Worm (Caenorhabditis elegans): ENCODE data around the gene W10G11.2.
A peak's percentile ranks its signal among the peaks of the same experiment; 100 is the strongest.

Gene W10G11.2

ce11 chrII:3561561-3561960 is at the start of gene W10G11.2:
Gene W10G11.2 (minus strand): TSS chrII:3561661.
- TF ChIP-seq dao-5 (tag; optimal IDR thresholded peaks at IDR 0.05) = no peak
- TF ChIP-seq him-1 (tag; optimal IDR thresholded peaks at IDR 0.05) = no peak
- TF ChIP-seq W03F9.2 (tag; optimal IDR thresholded peaks at IDR 0.05) = no peak

ce11 chrII:3609764-3610163 is 48.3 kb upstream of the W10G11.2 start, which contains the start of gene Y49F6A.5:
Gene Y49F6A.5 (minus strand): TSS chrII:3609864.
- no peak for TF ChIP-seq dao-5 (tag; optimal IDR thresholded peaks at IDR 0.05)
- no peak for TF ChIP-seq W03F9.2 (tag; optimal IDR thresholded peaks at IDR 0.05)
- TF ChIP-seq him-1 (tag; optimal IDR thresholded peaks at IDR 0.05) = no peak

ce11 chrII:3604578-3604977 is 43.1 kb upstream of the W10G11.2 start:
- TF ChIP-seq him-1 (tag; optimal IDR thresholded peaks at IDR 0.05) (no peak), W03F9.2 (tag; optimal IDR thresholded peaks at IDR 0.05) (no peak), dao-5 (tag; optimal IDR thresholded peaks at IDR 0.05) (no peak)

ce11 chrII:3598721-3599120 is 37.3 kb upstream of the W10G11.2 start, which contains the start of gene Y49F6A.11:
Gene Y49F6A.11 (minus strand): TSS chrII:3598821.
- TF ChIP-seq W03F9.2 (tag; optimal IDR thresholded peaks at IDR 0.05) (no peak), dao-5 (tag; optimal IDR thresholded peaks at IDR 0.05) (no peak), him-1 (tag; optimal IDR thresholded peaks at IDR 0.05) (no peak)

- TF ChIP-seq W03F9.2 (tag; optimal IDR thresholded peaks at IDR 0.05) (no peak), him-1 (tag; optimal IDR thresholded peaks at IDR 0.05) (no peak), dao-5 (tag; optimal IDR thresholded peaks at IDR 0.05) (no peak)
Measured at ce11 chrII:3595339-3595738, 33.9 kb upstream of the W10G11.2 start, which contains the start of gene Y49F6A.12. Gene Y49F6A.12 (plus strand): TSS chrII:3595639.

- TF ChIP-seq W03F9.2 (tag; optimal IDR thresholded peaks at IDR 0.05) (no peak), him-1 (tag; optimal IDR thresholded peaks at IDR 0.05) (no peak), dao-5 (tag; optimal IDR thresholded peaks at IDR 0.05) (no peak)
Measured at ce11 chrII:3583402-3583801, 21.9 kb upstream of the W10G11.2 start, which contains the start of gene srh-60. Gene srh-60 (plus strand): TSS chrII:3583702.

ce11 chrII:3581752-3582151 is 20.3 kb upstream of the W10G11.2 start, which contains the start of gene srh-59:
Gene srh-59 (plus strand): TSS chrII:3582052.
- TF ChIP-seq him-1 (tag; optimal IDR thresholded peaks at IDR 0.05) = no peak
- no peak for TF ChIP-seq W03F9.2 (tag; optimal IDR thresholded peaks at IDR 0.05)
- no peak for TF ChIP-seq dao-5 (tag; optimal IDR thresholded peaks at IDR 0.05)

ce11 chrII:3579767-3580166 is 18.3 kb upstream of the W10G11.2 start, which contains the start of gene clec-134:
Gene clec-134 (plus strand): TSS chrII:3580067.
- TF ChIP-seq him-1 (tag; optimal IDR thresholded peaks at IDR 0.05) (no peak), dao-5 (tag; optimal IDR thresholded peaks at IDR 0.05) (no peak)

- no peak for TF ChIP-seq dao-5 (tag; optimal IDR thresholded peaks at IDR 0.05)
- no peak for TF ChIP-seq W03F9.2 (tag; optimal IDR thresholded peaks at IDR 0.05)
- no peak for TF ChIP-seq him-1 (tag; optimal IDR thresholded peaks at IDR 0.05)
Measured at ce11 chrII:3578121-3578520, 16.7 kb upstream of the W10G11.2 start, which contains the start of gene clec-133. Gene clec-133 (plus strand): TSS chrII:3578421.

ce11 chrII:3576742-3577141 is 15.3 kb upstream of the W10G11.2 start, which contains the start of gene clec-132:
Gene clec-132 (plus strand): TSS chrII:3577042.
- TF ChIP-seq W03F9.2 (tag; optimal IDR thresholded peaks at IDR 0.05) = no peak
- TF ChIP-seq dao-5 (tag; optimal IDR thresholded peaks at IDR 0.05) = no peak
- TF ChIP-seq him-1 (tag; optimal IDR thresholded peaks at IDR 0.05) = no peak

ce11 chrII:3573255-3573654 is 11.8 kb upstream of the W10G11.2 start, which contains the start of gene clec-130:
Gene clec-130 (plus strand): TSS chrII:3573555.
- TF ChIP-seq dao-5 (tag; optimal IDR thresholded peaks at IDR 0.05) (no peak), him-1 (tag; optimal IDR thresholded peaks at IDR 0.05) (no peak), W03F9.2 (tag; optimal IDR thresholded peaks at IDR 0.05) (no peak)

ce11 chrII:3570927-3571538 is 9.6 kb upstream of the W10G11.2 start, which contains the start of the genes clec-128 and clec-129:
Gene clec-128 (minus strand): TSS chrII:3571027.
Gene clec-129 (plus strand): TSS chrII:3571488.
- TF ChIP-seq dao-5 (tag; optimal IDR thresholded peaks at IDR 0.05) (no peak), W03F9.2 (tag; optimal IDR thresholded peaks at IDR 0.05) (no peak), him-1 (tag; optimal IDR thresholded peaks at IDR 0.05) (no peak)

ce11 chrII:3569118-3569517 is 7.7 kb upstream of the W10G11.2 start, which contains the start of gene clec-127:
Gene clec-127 (minus strand): TSS chrII:3569218.
- TF ChIP-seq W03F9.2 (tag; optimal IDR thresholded peaks at IDR 0.05) (no peak), dao-5 (tag; optimal IDR thresholded peaks at IDR 0.05) (no peak), him-1 (tag; optimal IDR thresholded peaks at IDR 0.05) (no peak)

- TF ChIP-seq dao-5 (tag; optimal IDR thresholded peaks at IDR 0.05) = peak; percentile 18
Measured at ce11 chrII:3567576-3567975, 6.1 kb upstream of the W10G11.2 start.
